Worm (Caenorhabditis elegans) whole organism, L3 larva: ENCODE results near the gene F39F10.5.

Experiments used
- R02D3.7 ChIP-seq: fragments of 150-350 bp; optimal IDR thresholded peaks from 2 replicates; lab custom pipeline; 2014; ENCODE audit warnings: missing biosample characterization, missing genetic modification characterization
- ZK546.5 ChIP-seq: sonication (generic microtip); optimal IDR thresholded peaks from 2 replicates; lab custom pipeline; 2017; ENCODE audit warnings: missing biosample characterization, missing genetic modification characterization
- aly-2 ChIP-seq: fragments of 150-350 bp; optimal IDR thresholded peaks from 2 replicates; lab custom pipeline; 2014; ENCODE audit warnings: missing biosample characterization, missing genetic modification characterization
- ama-1 ChIP-seq: fragments of 150-350 bp; optimal IDR thresholded peaks from 2 replicates; lab custom pipeline; 2018
- ceh-16 ChIP-seq: sonication (generic microtip); optimal IDR thresholded peaks from 2 replicates; lab custom pipeline; 2017; ENCODE audit warnings: missing biosample characterization, missing genetic modification characterization
- ceh-28 ChIP-seq: fragments of 150-350 bp; optimal IDR thresholded peaks from 2 replicates; lab custom pipeline; 2014; ENCODE audit warnings: missing biosample characterization, missing genetic modification reagents, missing genetic modification characterization
- ceh-82 ChIP-seq: fragments of 150-350 bp; optimal IDR thresholded peaks from 2 replicates; lab custom pipeline; 2014; ENCODE audit warnings: missing biosample characterization, missing genetic modification characterization
- ceh-9 ChIP-seq: sonication (generic microtip); optimal IDR thresholded peaks from 2 replicates; lab custom pipeline; 2018; ENCODE audit warnings: missing biosample characterization, missing genetic modification characterization
- daf-12 ChIP-seq: fragments of 150-350 bp; optimal IDR thresholded peaks from 2 replicates; lab custom pipeline; 2014; ENCODE audit warnings: missing biosample characterization, missing genetic modification reagents, missing genetic modification characterization
- egl-27 ChIP-seq: sonication (generic microtip); optimal IDR thresholded peaks from 4 replicates; lab custom pipeline; 2017; ENCODE audit warnings: missing biosample characterization, missing genetic modification reagents, missing genetic modification characterization
- egl-5 ChIP-seq: fragments of 150-350 bp; optimal IDR thresholded peaks from 2 replicates; lab custom pipeline; 2017; ENCODE audit warnings: missing biosample characterization, missing genetic modification reagents, missing genetic modification characterization, inconsistent platforms
- elt-1 ChIP-seq: fragments of 150-350 bp; optimal IDR thresholded peaks from 2 replicates; lab custom pipeline; 2014; ENCODE audit warnings: missing biosample characterization, missing genetic modification characterization
- elt-2 ChIP-seq: sonication (generic microtip); optimal IDR thresholded peaks from 2 replicates; lab custom pipeline; 2016; ENCODE audit warnings: missing genetic modification reagents, mild to moderate bottlenecking, missing genetic modification characterization, missing compliant biosample characterization
- elt-3 ChIP-seq, 3 experiments: fragments of 150-350 bp in 1 of 3; sonication (generic microtip) in 2 of 3; optimal IDR thresholded peaks; 2 replicates in 2 of 3; 4 replicates in 1 of 3; lab custom pipeline; 2014 to 2017; ENCODE audit warnings: missing biosample characterization in 3 of 3, missing genetic modification characterization in 3 of 3
- eor-1 ChIP-seq, 2 experiments: fragments of 150-350 bp; optimal IDR thresholded peaks; 2 replicates each; lab custom pipeline; 2014 to 2018; ENCODE audit warnings: missing biosample characterization in 2 of 2, missing genetic modification characterization in 2 of 2
- fkh-10 ChIP-seq: sonication (generic microtip); optimal IDR thresholded peaks from 2 replicates; lab custom pipeline; 2017; ENCODE audit warnings: missing biosample characterization, missing genetic modification reagents, missing genetic modification characterization
- fkh-2 ChIP-seq: fragments of 150-350 bp; optimal IDR thresholded peaks from 2 replicates; lab custom pipeline; 2014; ENCODE audit warnings: missing biosample characterization, missing genetic modification reagents, missing genetic modification characterization
- fos-1 ChIP-seq: fragments of 150-350 bp; optimal IDR thresholded peaks from 2 replicates; lab custom pipeline; 2014; ENCODE audit warnings: missing biosample characterization, missing genetic modification characterization
- hmg-11 ChIP-seq: sonication (generic microtip); optimal IDR thresholded peaks from 2 replicates; lab custom pipeline; 2016; ENCODE audit warnings: missing genetic modification characterization, missing compliant biosample characterization
- jun-1 ChIP-seq: fragments of 150-350 bp; optimal IDR thresholded peaks from 2 replicates; lab custom pipeline; 2014; ENCODE audit warnings: missing biosample characterization, missing genetic modification reagents, missing genetic modification characterization
- lin-15B ChIP-seq: fragments of 150-350 bp; optimal IDR thresholded peaks from 2 replicates; lab custom pipeline; 2014; ENCODE audit warnings: missing biosample characterization, missing genetic modification characterization
- lin-39 ChIP-seq: fragments of 150-350 bp; optimal IDR thresholded peaks from 2 replicates; lab custom pipeline; 2018; ENCODE audit warnings: missing biosample characterization, missing genetic modification reagents, missing genetic modification characterization
- lsy-12 ChIP-seq: sonication (generic microtip); optimal IDR thresholded peaks from 2 replicates; lab custom pipeline; 2016; ENCODE audit warnings: mild to moderate bottlenecking, missing genetic modification characterization, missing compliant biosample characterization
- mdl-1 ChIP-seq: fragments of 150-350 bp; optimal IDR thresholded peaks from 2 replicates; lab custom pipeline; 2014; ENCODE audit warnings: missing biosample characterization, missing genetic modification characterization
- mml-1 ChIP-seq: fragments of 150-350 bp; sonication (generic microtip); optimal IDR thresholded peaks from 3 replicates; lab custom pipeline; 2014; ENCODE audit warnings: missing biosample characterization, missing genetic modification characterization
- nfya-1 ChIP-seq: sonication (generic microtip); optimal IDR thresholded peaks from 2 replicates; lab custom pipeline; 2017; ENCODE audit warnings: missing genetic modification characterization, mild to moderate bottlenecking, missing compliant biosample characterization, antibody characterized with exemption, moderate library complexity; ENCODE audit not compliant: insufficient read depth
- nhr-11 ChIP-seq: fragments of 150-350 bp; optimal IDR thresholded peaks from 2 replicates; lab custom pipeline; 2014; ENCODE audit warnings: missing biosample characterization, missing genetic modification characterization
- nhr-12 ChIP-seq: fragments of 150-350 bp; optimal IDR thresholded peaks from 2 replicates; lab custom pipeline; 2014; ENCODE audit warnings: missing biosample characterization, missing genetic modification characterization
- nhr-23 ChIP-seq: fragments of 150-350 bp; optimal IDR thresholded peaks from 2 replicates; lab custom pipeline; 2014; ENCODE audit warnings: missing biosample characterization, missing genetic modification reagents, missing genetic modification characterization
- nhr-237 ChIP-seq: fragments of 150-350 bp; optimal IDR thresholded peaks from 2 replicates; lab custom pipeline; 2014; ENCODE audit warnings: missing biosample characterization, missing genetic modification characterization
- nhr-25 ChIP-seq: sonication (generic microtip); optimal IDR thresholded peaks from 2 replicates; lab custom pipeline; 2017; ENCODE audit warnings: missing biosample characterization, missing genetic modification characterization
- nhr-28 ChIP-seq: fragments of 150-350 bp; optimal IDR thresholded peaks from 2 replicates; lab custom pipeline; 2014; ENCODE audit warnings: missing biosample characterization, missing genetic modification characterization
- nhr-43 ChIP-seq: sonication (generic microtip); optimal IDR thresholded peaks from 2 replicates; lab custom pipeline; 2016; ENCODE audit warnings: mild to moderate bottlenecking, missing genetic modification characterization, missing compliant biosample characterization; ENCODE audit not compliant: poor library complexity, severe bottlenecking
- nhr-67 ChIP-seq: fragments of 150-350 bp; optimal IDR thresholded peaks from 2 replicates; lab custom pipeline; 2014; ENCODE audit warnings: missing biosample characterization, missing genetic modification characterization
- nhr-76 ChIP-seq: fragments of 150-350 bp; sonication (generic microtip); optimal IDR thresholded peaks from 5 replicates; lab custom pipeline; 2014; ENCODE audit warnings: missing biosample characterization, missing genetic modification characterization
- nhr-77 ChIP-seq: fragments of 150-350 bp; optimal IDR thresholded peaks from 2 replicates; lab custom pipeline; 2014; ENCODE audit warnings: missing biosample characterization, missing genetic modification characterization
- pha-4 ChIP-seq: fragments of 150-350 bp; optimal IDR thresholded peaks from 2 replicates; lab custom pipeline; 2014; ENCODE audit warnings: missing biosample characterization, missing genetic modification reagents, missing genetic modification characterization
- pqm-1 ChIP-seq: fragments of 150-350 bp; optimal IDR thresholded peaks from 2 replicates; lab custom pipeline; 2017; ENCODE audit warnings: missing biosample characterization, missing genetic modification characterization, inconsistent platforms
- sea-2 ChIP-seq: fragments of 150-350 bp; sonication (generic microtip); optimal IDR thresholded peaks from 4 replicates; lab custom pipeline; 2014; ENCODE audit warnings: missing biosample characterization, missing genetic modification reagents, missing genetic modification characterization
- skn-1 ChIP-seq: fragments of 150-350 bp; optimal IDR thresholded peaks from 2 replicates; lab custom pipeline; 2014; ENCODE audit warnings: missing biosample characterization, missing genetic modification characterization
- snpc-4 ChIP-seq: fragments of 150-350 bp; optimal IDR thresholded peaks from 2 replicates; lab custom pipeline; 2014; ENCODE audit warnings: missing biosample characterization, missing genetic modification characterization
- tbx-2 ChIP-seq: sonication (generic microtip); optimal IDR thresholded peaks from 2 replicates; lab custom pipeline; 2016; ENCODE audit warnings: mild to moderate bottlenecking, missing genetic modification characterization, missing compliant biosample characterization
- unc-39 ChIP-seq: sonication (generic microtip); optimal IDR thresholded peaks from 4 replicates; lab custom pipeline; 2017; ENCODE audit warnings: missing biosample characterization, missing genetic modification characterization
- unc-62 ChIP-seq: fragments of 150-350 bp; sonication (generic microtip); optimal IDR thresholded peaks from 4 replicates; lab custom pipeline; 2014; ENCODE audit warnings: missing biosample characterization, missing genetic modification reagents, missing genetic modification characterization
- zag-1 ChIP-seq: fragments of 150-350 bp; optimal IDR thresholded peaks from 2 replicates; lab custom pipeline; 2014; ENCODE audit warnings: missing biosample characterization, missing genetic modification characterization
- ztf-11 ChIP-seq: fragments of 150-350 bp; optimal IDR thresholded peaks from 2 replicates; lab custom pipeline; 2014; ENCODE audit warnings: missing biosample characterization, missing genetic modification characterization
- ztf-4 ChIP-seq: fragments of 150-350 bp; optimal IDR thresholded peaks from 2 replicates; lab custom pipeline; 2014; ENCODE audit warnings: missing biosample characterization, missing genetic modification characterization

The F39F10.5 gene

ce11 chrX:16929560-16930332 is 16.2 kb upstream of the F39F10.5 start:
- TF ChIP-seq hmg-11 (tag; lab: Kevin White, UChicago) (peak; percentile 98), nhr-12 (no peak), elt-2 (tag; lab: Kevin White, UChicago) (peak; percentile 93), lsy-12 (tag; lab: Kevin White, UChicago) (peak; percentile 96), unc-62 (GFP tag; lab: Kevin White, UChicago) (peak; percentile 93), fos-1 (tag; lab: Kevin White, UChicago) (peak; percentile 89), nhr-43 (peak; percentile 95), elt-3 (tag; optimal IDR thresholded peaks at IDR 0.05; lab: Kevin White, UChicago) (peak; percentile 16 to 66 (median 20)), daf-12 (tag; lab: Kevin White, UChicago) (no peak), unc-39 (tag; lab: Kevin White, UChicago) (peak; percentile 15), nhr-23 (peak; percentile 98), fkh-10 (GFP tag; lab: Kevin White, UChicago) (peak; percentile 93), snpc-4 (peak; percentile 74), nhr-28 (tag; lab: Kevin White, UChicago) (no peak), ztf-4 (tag; lab: Kevin White, UChicago) (peak; percentile 81), lin-39 (tag; lab: Kevin White, UChicago) (peak; percentile 100), nhr-25 (tag; lab: Kevin White, UChicago) (peak; percentile 99), mml-1 (peak; percentile 51), fkh-2 (tag; lab: Kevin White, UChicago) (no peak), ztf-11 (tag; lab: Kevin White, UChicago) (peak; percentile 9), nhr-11 (tag; lab: Kevin White, UChicago) (peak; percentile 99), nhr-237 (tag; lab: Kevin White, UChicago) (no peak), aly-2 (no peak), elt-1 (tag; lab: Kevin White, UChicago) (peak; percentile 20), eor-1 (tag; optimal IDR thresholded peaks at IDR 0.05; lab: Kevin White, UChicago) (peak; percentile 17 to 46), nhr-76 (tag; lab: Kevin White, UChicago) (no peak), ceh-16 (tag; lab: Kevin White, UChicago) (no peak), ZK546.5 (tag; lab: Kevin White, UChicago) (no peak), lin-15B (tag; lab: Kevin White, UChicago) (peak; percentile 69), zag-1 (tag; lab: Kevin White, UChicago) (peak; percentile 86), sea-2 (GFP tag; lab: Kevin White, UChicago) (peak; percentile 82), ceh-82 (tag; lab: Kevin White, UChicago) (peak; percentile 78), pha-4 (tag; lab: Kevin White, UChicago) (peak; percentile 97), egl-27 (tag; lab: Kevin White, UChicago) (peak; percentile 78), skn-1 (tag; lab: Kevin White, UChicago) (peak; percentile 69), tbx-2 (tag; lab: Kevin White, UChicago) (peak; percentile 95), ceh-28 (tag; lab: Kevin White, UChicago) (peak; percentile 94), ceh-9 (tag; lab: Kevin White, UChicago) (peak; percentile 87), nhr-77 (tag; lab: Kevin White, UChicago) (peak; percentile 23), nhr-67 (tag; lab: Kevin White, UChicago) (no peak), mdl-1 (peak; percentile 97), nfya-1 (peak; percentile 96), egl-5 (tag; lab: Kevin White, UChicago) (peak; percentile 99), ama-1 (lab: Kevin White, UChicago) (peak; percentile 100), pqm-1 (tag; lab: Kevin White, UChicago) (peak; percentile 90), jun-1 (tag; lab: Kevin White, UChicago) (peak; percentile 99), R02D3.7 (tag; lab: Kevin White, UChicago) (peak; percentile 84)
